Worm (Caenorhabditis elegans): ENCODE data around the gene lbp-4.
A peak's percentile ranks its signal among the peaks of the same experiment; 100 is the strongest.

lbp-4 gene

DNA sequence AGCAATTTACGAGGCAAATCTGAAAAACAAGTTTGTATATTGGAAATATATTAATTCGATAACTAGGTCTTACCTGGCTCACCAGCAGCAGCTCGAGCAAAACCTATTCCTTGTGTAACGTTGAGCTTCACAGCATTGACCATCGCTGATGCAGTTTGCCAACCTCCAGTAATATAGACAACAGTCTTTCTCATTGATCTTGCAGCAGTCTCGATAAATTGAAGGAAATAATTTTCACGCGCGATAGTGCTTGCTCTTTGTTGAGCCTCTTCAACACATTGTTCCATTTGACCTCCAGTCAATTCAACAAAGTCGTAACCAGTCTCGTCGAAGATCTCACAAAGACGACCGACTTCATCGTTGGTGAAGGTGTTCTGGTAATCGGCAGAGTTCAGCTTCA, 9.8 kb upstream of the lbp-4 start:
- TF ChIP-seq sma-3 (GFP tag; optimal IDR thresholded peaks at IDR 0.05) (no peak), aly-2 (tag; optimal IDR thresholded peaks at IDR 0.05) (no peak), ama-1 (optimal IDR thresholded peaks at IDR 0.05) (no peak), C34F6.9 (tag; optimal IDR thresholded peaks at IDR 0.05) (no peak), nhr-6 (tag; optimal IDR thresholded peaks at IDR 0.05) (no peak), unc-39 (tag; optimal IDR thresholded peaks at IDR 0.05) (no peak), sem-4 (tag; optimal IDR thresholded peaks at IDR 0.05) (no peak), nhr-12 (tag; optimal IDR thresholded peaks at IDR 0.05) (no peak), crh-2 (tag; optimal IDR thresholded peaks at IDR 0.05) (no peak), peb-1 (tag; optimal IDR thresholded peaks at IDR 0.05) (no peak), nhr-129 (tag; optimal IDR thresholded peaks at IDR 0.05) (no peak), F13H6.1 (tag; optimal IDR thresholded peaks at IDR 0.05) (no peak), elt-1 (tag; optimal IDR thresholded peaks at IDR 0.05) (no peak), fos-1 (tag; optimal IDR thresholded peaks at IDR 0.05) (no peak), elt-3 (tag; optimal IDR thresholded peaks at IDR 0.05) (no peak), R02D3.7 (tag; optimal IDR thresholded peaks at IDR 0.05) (no peak)

DNA sequence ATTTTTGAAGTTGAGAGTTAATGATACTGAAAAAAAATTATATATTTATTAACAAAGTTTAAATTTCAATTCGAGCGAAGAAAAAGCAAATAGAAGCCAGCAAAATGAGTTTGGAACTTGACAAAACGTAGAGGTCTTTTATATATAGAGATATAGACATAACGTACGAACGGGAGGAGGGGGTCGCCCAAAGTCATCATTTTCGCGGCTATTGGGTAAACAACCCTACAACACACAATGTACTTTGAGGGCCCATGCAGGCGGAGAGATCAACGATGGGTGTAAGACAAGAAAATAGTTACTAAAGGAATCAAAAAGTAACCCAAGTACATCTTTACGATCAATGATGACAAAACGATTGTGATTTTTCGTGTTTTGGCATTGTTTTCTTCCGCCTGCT, 8.6 kb upstream of the lbp-4 start, which contains the start of gene ZK742.4:
TSS of gene ZK742.4 (minus strand) at position 35 of the 400 bp plus-strand sequence.
- TF ChIP-seq sma-9 (GFP tag; optimal IDR thresholded peaks at IDR 0.05), result peak; percentile 24
- no peak for TF ChIP-seq sma-9 (tag; optimal IDR thresholded peaks at IDR 0.05)
- no peak for TF ChIP-seq mbf-1 (tag; optimal IDR thresholded peaks at IDR 0.05)

DNA sequence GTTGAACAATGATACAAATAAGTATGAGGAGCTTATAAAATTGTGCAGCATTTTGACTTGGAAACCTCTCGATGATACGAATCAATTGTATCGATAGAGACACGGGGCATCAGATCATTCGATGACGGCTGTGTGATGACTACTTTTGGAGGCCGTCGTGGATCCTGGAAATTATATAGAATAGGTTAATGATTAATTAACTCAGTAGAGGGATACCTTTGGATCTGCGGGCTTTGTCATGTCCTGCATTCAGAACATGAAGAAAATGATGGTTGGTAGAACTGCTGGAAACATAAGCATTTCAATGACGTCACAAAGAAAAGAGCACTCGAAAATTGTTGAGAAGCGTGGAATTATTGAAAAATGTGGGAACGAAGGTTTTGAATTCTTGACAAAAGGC, 5.8 kb upstream of the lbp-4 start, which contains the start of gene ZK742.6:
TSS of gene ZK742.6 (minus strand) at position 342 of the 400 bp plus-strand sequence.
- no peak for TF ChIP-seq ztf-4 (tag; optimal IDR thresholded peaks at IDR 0.05)
- no peak for TF ChIP-seq R02D3.7 (tag; optimal IDR thresholded peaks at IDR 0.05)
- no peak for TF ChIP-seq nhr-21 (tag; optimal IDR thresholded peaks at IDR 0.05)
- TF ChIP-seq blmp-1 (tag; optimal IDR thresholded peaks at IDR 0.05; ENCODE audit: insufficient read depth), result no peak
- TF ChIP-seq mab-5 (tag; optimal IDR thresholded peaks at IDR 0.05), result no peak
- TF ChIP-seq unc-55 (GFP tag; optimal IDR thresholded peaks at IDR 0.05), result no peak
- TF ChIP-seq C34F6.9 (tag; optimal IDR thresholded peaks at IDR 0.05), result no peak
- TF ChIP-seq nhr-129 (tag; optimal IDR thresholded peaks at IDR 0.05), result no peak
- TF ChIP-seq sem-4 (tag; optimal IDR thresholded peaks at IDR 0.05), result no peak
- TF ChIP-seq lin-13 (GFP tag; optimal IDR thresholded peaks at IDR 0.05), result no peak

DNA sequence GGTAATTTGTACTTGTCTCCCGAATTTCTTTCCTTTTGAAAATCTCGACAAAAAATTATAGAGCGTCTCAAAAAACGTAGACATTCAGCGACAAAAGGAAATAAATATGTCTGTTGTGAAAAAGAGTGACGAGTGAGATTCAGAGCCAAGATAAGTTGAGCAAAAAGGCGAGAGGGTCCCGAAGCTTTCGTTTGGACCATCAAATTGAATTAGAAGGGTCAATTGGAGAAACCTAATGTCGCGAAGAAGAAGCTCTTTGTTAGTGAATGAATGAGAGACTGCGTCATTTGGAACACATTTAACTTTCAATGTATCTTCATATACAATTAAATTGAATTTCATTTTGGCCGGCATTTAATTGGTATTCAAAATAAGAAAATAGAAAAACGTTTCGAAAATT, 3.9 kb upstream of the lbp-4 start:
- TF ChIP-seq alr-1 (tag; optimal IDR thresholded peaks at IDR 0.05), result no peak
- no peak for TF ChIP-seq ZK546.5 (tag; optimal IDR thresholded peaks at IDR 0.05)
- no peak for TF ChIP-seq lin-39 (tag; optimal IDR thresholded peaks at IDR 0.05)
- no peak for TF ChIP-seq snpc-4 (tag; optimal IDR thresholded peaks at IDR 0.05)
- no peak for TF ChIP-seq gmeb-1 (tag; optimal IDR thresholded peaks at IDR 0.05)
- no peak for TF ChIP-seq peb-1 (tag; optimal IDR thresholded peaks at IDR 0.05)
- TF ChIP-seq F13H6.1 (tag; optimal IDR thresholded peaks at IDR 0.05), result no peak
- TF ChIP-seq fos-1 (tag; optimal IDR thresholded peaks at IDR 0.05), result no peak
- TF ChIP-seq nhr-129 (tag; optimal IDR thresholded peaks at IDR 0.05), result no peak
- no peak for TF ChIP-seq lin-11 (tag; optimal IDR thresholded peaks at IDR 0.05)

ce11 chrV:7819585-7819984, 793 bp upstream of the lbp-4 start:
- TF ChIP-seq C34F6.9 (tag; optimal IDR thresholded peaks at IDR 0.05), result peak; percentile 13
- TF ChIP-seq unc-55 (GFP tag; optimal IDR thresholded peaks at IDR 0.05), result peak; percentile 21
- no peak for TF ChIP-seq alr-1 (tag; optimal IDR thresholded peaks at IDR 0.05)
- TF ChIP-seq mbf-1 (tag; optimal IDR thresholded peaks at IDR 0.05), result no peak

DNA sequence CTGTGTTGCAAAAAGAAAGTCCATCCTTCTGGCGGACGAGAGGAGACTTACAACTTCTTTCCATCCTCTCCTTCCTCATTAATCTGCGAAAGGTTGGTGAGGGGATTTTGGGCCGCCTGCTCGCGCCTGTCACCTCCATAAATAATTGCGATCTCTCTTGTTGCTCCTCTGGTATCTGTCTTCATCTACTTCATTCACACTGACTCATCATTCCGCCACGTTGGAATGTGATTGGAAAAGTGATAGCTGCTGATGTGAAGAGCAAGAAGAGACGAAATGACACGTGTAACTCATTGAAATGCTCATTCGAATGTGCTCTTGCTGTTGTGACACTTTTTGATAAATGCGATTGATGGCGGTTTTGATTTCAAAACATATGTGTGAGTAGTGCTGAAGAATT, 2.3 kb downstream of the lbp-4 start:
- TF ChIP-seq R02D3.7 (tag; optimal IDR thresholded peaks at IDR 0.05) (no peak), C34F6.9 (tag; optimal IDR thresholded peaks at IDR 0.05) (peak; percentile 37), nhr-10 (tag; optimal IDR thresholded peaks at IDR 0.05) (no peak), sma-9 (GFP tag; optimal IDR thresholded peaks at IDR 0.05) (peak; percentile 32), sma-9 (tag; optimal IDR thresholded peaks at IDR 0.05) (no peak), crh-2 (tag; optimal IDR thresholded peaks at IDR 0.05) (peak; percentile 60), ZK546.5 (tag; optimal IDR thresholded peaks at IDR 0.05) (no peak), nhr-129 (tag; optimal IDR thresholded peaks at IDR 0.05) (peak; percentile 84), unc-55 (GFP tag; optimal IDR thresholded peaks at IDR 0.05) (no peak), mab-5 (tag; optimal IDR thresholded peaks at IDR 0.05) (peak; percentile 56), F13H6.1 (tag; optimal IDR thresholded peaks at IDR 0.05) (peak; percentile 82), lsy-2 (tag; optimal IDR thresholded peaks at IDR 0.05) (peak in 1 of 2 experiments; percentile 57), unc-62 (GFP tag; optimal IDR thresholded peaks at IDR 0.05) (peak; percentile 8), lin-39 (tag; optimal IDR thresholded peaks at IDR 0.05) (no peak), peb-1 (tag; optimal IDR thresholded peaks at IDR 0.05) (no peak), mbf-1 (tag; optimal IDR thresholded peaks at IDR 0.05) (no peak), egl-27 (tag; optimal IDR thresholded peaks at IDR 0.05) (peak; percentile 19)

All from whole organism, L2 larva.